Fruit fly (Drosophila melanogaster) whole organism, embryonic: Measurements from ENCODE around the gene Bace.
A peak's percentile ranks its signal among the peaks of the same experiment; 100 is the strongest.

ENCODE experiments used
- Awh ChIP-seq: fragments of 200-800 bp; sonication (Bioruptor generic); IDR thresholded peaks from 2 replicates; pipeline ENCODE4, ENCODE4 v1.3.6; 2022; ENCODE audit warnings: missing biosample characterization, missing genetic modification characterization
- BtbVII ChIP-seq: fragments of 200-800 bp; sonication (Bioruptor generic); optimal IDR thresholded peaks from 3 replicates; lab custom pipeline; 2017; ENCODE audit warnings: missing biosample characterization, mild to moderate bottlenecking, missing genetic modification characterization
- CG10654 ChIP-seq: fragments of 200-800 bp; sonication (Bioruptor generic); optimal IDR thresholded peaks from 2 replicates; lab custom pipeline; 2016; ENCODE audit warnings: missing biosample characterization, missing genetic modification characterization
- CG11093 ChIP-seq: fragments of 200-800 bp; sonication (Bioruptor generic); IDR thresholded peaks from 3 replicates; pipeline ENCODE4 v1.3.6; 2022; ENCODE audit warnings: missing biosample characterization, missing genetic modification characterization
- CG12155 ChIP-seq: fragments of 200-800 bp; sonication (Bioruptor generic); optimal IDR thresholded peaks from 3 replicates; lab custom pipeline; 2016; ENCODE audit warnings: missing biosample characterization, missing genetic modification characterization
- CG15073 ChIP-seq: fragments of 200-800 bp; sonication (Bioruptor generic); optimal IDR thresholded peaks from 2 replicates; lab custom pipeline; 2016; ENCODE audit warnings: missing biosample characterization, missing genetic modification characterization
- CG1603 ChIP-seq: fragments of 200-800 bp; sonication (Bioruptor generic); optimal IDR thresholded peaks from 2 replicates; lab custom pipeline; 2019; ENCODE audit warnings: missing biosample characterization, mild to moderate bottlenecking, missing genetic modification characterization, moderate library complexity
- CG1647 ChIP-seq: fragments of 200-800 bp; sonication (Bioruptor generic); optimal IDR thresholded peaks from 3 replicates; lab custom pipeline; 2016; ENCODE audit warnings: missing biosample characterization, missing genetic modification characterization
- CG16863 ChIP-seq: fragments of 200-800 bp; sonication (Bioruptor generic); optimal IDR thresholded peaks from 3 replicates; lab custom pipeline; 2016; ENCODE audit warnings: missing biosample characterization, missing genetic modification characterization
- CG17186 ChIP-seq: fragments of 200-800 bp; sonication (Bioruptor generic); optimal IDR thresholded peaks from 3 replicates; lab custom pipeline; 2017; ENCODE audit warnings: missing biosample characterization, missing genetic modification reagents, missing genetic modification characterization
- CG17829 ChIP-seq: fragments of 200-800 bp; optimal IDR thresholded peaks from 2 replicates; lab custom pipeline; 2019; ENCODE audit warnings: missing biosample characterization, mild to moderate bottlenecking, missing genetic modification characterization, moderate library complexity
- CG17912 ChIP-seq: fragments of 200-800 bp; sonication (Bioruptor generic); optimal IDR thresholded peaks from 2 replicates; lab custom pipeline; 2018; ENCODE audit warnings: missing biosample characterization, mild to moderate bottlenecking, missing genetic modification characterization
- CG18599 ChIP-seq: fragments of 200-800 bp; sonication (Bioruptor generic); optimal IDR thresholded peaks from 3 replicates; lab custom pipeline; 2017; ENCODE audit warnings: missing biosample characterization, missing genetic modification characterization, mild to moderate bottlenecking, moderate library complexity, missing genetic modification reagents
- CG30431 ChIP-seq: fragments of 200-800 bp; sonication (Bioruptor generic); optimal IDR thresholded peaks from 2 replicates; lab custom pipeline; 2017; ENCODE audit warnings: missing biosample characterization, missing genetic modification characterization
- CG3163 ChIP-seq: fragments of 200-800 bp; sonication (Bioruptor generic); optimal IDR thresholded peaks from 3 replicates; lab custom pipeline; 2016; ENCODE audit warnings: missing biosample characterization, missing genetic modification characterization
- CG34376 ChIP-seq: fragments of 200-800 bp; sonication (Bioruptor generic); optimal IDR thresholded peaks from 2 replicates; lab custom pipeline; 2018; ENCODE audit warnings: missing biosample characterization, mild to moderate bottlenecking, missing genetic modification characterization
- CG8290 ChIP-seq, 3 experiments: fragments of 200-800 bp; sonication (Bioruptor generic); optimal IDR thresholded peaks; 2 replicates each; lab custom pipeline; 2016 to 2019; ENCODE audit warnings: missing biosample characterization in 3 of 3, missing genetic modification characterization in 3 of 3, mild to moderate bottlenecking in 2 of 3, moderate library complexity in 1 of 3
- CG8944 ChIP-seq: fragments of 200-800 bp; sonication (Bioruptor generic); optimal IDR thresholded peaks from 3 replicates; lab custom pipeline; 2016; ENCODE audit warnings: missing biosample characterization, missing genetic modification characterization
- CG9437 ChIP-seq: fragments of 200-800 bp; sonication (Bioruptor generic); optimal IDR thresholded peaks from 2 replicates; lab custom pipeline; 2018; ENCODE audit warnings: missing biosample characterization, mild to moderate bottlenecking, missing genetic modification characterization
- CG9609 ChIP-seq: fragments of 200-800 bp; sonication (Bioruptor generic); optimal IDR thresholded peaks from 3 replicates; lab custom pipeline; 2016; ENCODE audit warnings: missing biosample characterization, missing genetic modification characterization
- CG9727 ChIP-seq: fragments of 200-800 bp; sonication (Bioruptor generic); optimal IDR thresholded peaks from 3 replicates; lab custom pipeline; 2017; ENCODE audit warnings: missing biosample characterization, mild to moderate bottlenecking, missing genetic modification characterization
- CG9876 ChIP-seq: fragments of 200-800 bp; sonication (Bioruptor generic); optimal IDR thresholded peaks from 2 replicates; lab custom pipeline; 2016; ENCODE audit warnings: missing biosample characterization, missing genetic modification characterization
- CHES-1-like ChIP-seq: fragments of 200-800 bp; sonication (Bioruptor generic); optimal IDR thresholded peaks from 2 replicates; lab custom pipeline; 2016; ENCODE audit warnings: missing biosample characterization, missing genetic modification characterization
- CTCF ChIP-seq: fragments of 200-800 bp; sonication (Bioruptor generic); optimal IDR thresholded peaks from 2 replicates; lab custom pipeline; 2017; ENCODE audit warnings: missing biosample characterization, mild to moderate bottlenecking, missing genetic modification characterization, moderate library complexity
- D19B ChIP-seq: fragments of 200-800 bp; sonication (Bioruptor generic); optimal IDR thresholded peaks from 2 replicates; lab custom pipeline; 2017; ENCODE audit warnings: missing biosample characterization, mild to moderate bottlenecking, missing genetic modification characterization
- Dad ChIP-seq: fragments of 200-800 bp; sonication (Bioruptor generic); optimal IDR thresholded peaks from 3 replicates; lab custom pipeline; 2016; ENCODE audit warnings: missing biosample characterization, missing genetic modification characterization
- Doc2 ChIP-seq: fragments of 200-800 bp; sonication (Bioruptor generic); IDR thresholded peaks from 2 replicates; pipeline ENCODE4 v1.3.6; 2022; ENCODE audit warnings: missing biosample characterization, missing genetic modification characterization
- Dref ChIP-seq: fragments of 200-800 bp; sonication (Bioruptor generic); IDR thresholded peaks from 2 replicates; pipeline ENCODE4 v1.3.6; 2022; ENCODE audit warnings: missing biosample characterization, missing genetic modification characterization
- Elba2 ChIP-seq: fragments of 200-800 bp; sonication (Bioruptor generic); optimal IDR thresholded peaks from 3 replicates; lab custom pipeline; 2016; ENCODE audit warnings: missing biosample characterization, missing genetic modification characterization
- Lhr ChIP-seq: fragments of 200-800 bp; sonication (Bioruptor generic); optimal IDR thresholded peaks from 3 replicates; lab custom pipeline; 2017; ENCODE audit warnings: mild to moderate bottlenecking, missing biosample characterization, missing genetic modification reagents, missing genetic modification characterization
- MESR4 ChIP-seq: fragments of 200-800 bp; sonication (Bioruptor generic); optimal IDR thresholded peaks from 2 replicates; lab custom pipeline; 2018; ENCODE audit warnings: missing biosample characterization, mild to moderate bottlenecking, missing genetic modification characterization, moderate library complexity
- MTF-1 ChIP-seq: fragments of 200-800 bp; sonication (Bioruptor generic); optimal IDR thresholded peaks from 2 replicates; lab custom pipeline; 2018; ENCODE audit warnings: missing biosample characterization, mild to moderate bottlenecking, missing genetic modification characterization, borderline replicate concordance
- Oli ChIP-seq: fragments of 200-800 bp; sonication (Bioruptor generic); optimal IDR thresholded peaks from 2 replicates; lab custom pipeline; 2018; ENCODE audit warnings: missing biosample characterization, mild to moderate bottlenecking, missing genetic modification characterization, moderate library complexity
- PHDP ChIP-seq: fragments of 200-800 bp; sonication (Bioruptor generic); optimal IDR thresholded peaks from 3 replicates; lab custom pipeline; 2018; ENCODE audit warnings: missing biosample characterization, mild to moderate bottlenecking, missing genetic modification characterization, moderate library complexity
- Side ChIP-seq: fragments of 200-800 bp; sonication (Bioruptor generic); optimal IDR thresholded peaks from 2 replicates; lab custom pipeline; 2016; ENCODE audit warnings: missing biosample characterization, missing genetic modification characterization
- Sin3A ChIP-seq: fragments of >200 bp; optimal IDR thresholded peaks from 2 replicates; lab custom pipeline; 2018
- amos ChIP-seq: fragments of 200-800 bp; sonication (Bioruptor generic); IDR thresholded peaks from 2 replicates; pipeline ENCODE4 v1.3.6; 2022; ENCODE audit warnings: missing biosample characterization, missing genetic modification characterization; ENCODE audit not compliant: partially characterized antibody
- bab2 ChIP-seq: fragments of 200-800 bp; sonication (Bioruptor generic); optimal IDR thresholded peaks from 2 replicates; lab custom pipeline; 2016; ENCODE audit warnings: missing biosample characterization, missing genetic modification characterization
- bbx ChIP-seq: fragments of 200-800 bp; sonication (Bioruptor generic); IDR thresholded peaks from 2 replicates; pipeline ENCODE4 v1.3.6; 2022; ENCODE audit warnings: missing biosample characterization, missing genetic modification characterization; ENCODE audit not compliant: partially characterized antibody
- cg ChIP-seq: fragments of 200-800 bp; sonication (Bioruptor generic); optimal IDR thresholded peaks from 3 replicates; lab custom pipeline; 2019; ENCODE audit warnings: missing biosample characterization, mild to moderate bottlenecking, missing genetic modification characterization, moderate library complexity
- chm ChIP-seq: fragments of 200-800 bp; sonication (Bioruptor generic); IDR thresholded peaks from 2 replicates; pipeline ENCODE4 v1.3.6; 2022; ENCODE audit warnings: missing biosample characterization, missing genetic modification characterization
- chn ChIP-seq: fragments of 200-800 bp; sonication (Bioruptor generic); optimal IDR thresholded peaks from 2 replicates; lab custom pipeline; 2016; ENCODE audit warnings: missing biosample characterization, missing genetic modification characterization
- fu2 ChIP-seq: fragments of 200-800 bp; sonication (Bioruptor generic); optimal IDR thresholded peaks from 2 replicates; lab custom pipeline; 2016; ENCODE audit warnings: missing biosample characterization, missing genetic modification characterization
- knrl ChIP-seq: fragments of 200-800 bp; sonication (Bioruptor generic); IDR thresholded peaks from 3 replicates; pipeline ENCODE4 v1.3.6; 2022; ENCODE audit warnings: missing biosample characterization, missing genetic modification characterization; ENCODE audit not compliant: partially characterized antibody
- maf-S ChIP-seq: fragments of 200-800 bp; sonication (Bioruptor generic); optimal IDR thresholded peaks from 2 replicates; lab custom pipeline; 2016; ENCODE audit warnings: missing biosample characterization, missing genetic modification characterization
- nerfin-1 ChIP-seq: fragments of 200-800 bp; sonication (Bioruptor generic); optimal IDR thresholded peaks from 3 replicates; lab custom pipeline; 2019; ENCODE audit warnings: missing biosample characterization, mild to moderate bottlenecking, missing genetic modification characterization, moderate library complexity
- row ChIP-seq: fragments of 200-800 bp; sonication (Bioruptor generic); IDR thresholded peaks from 3 replicates; pipeline ENCODE4 v1.3.6; 2022; ENCODE audit warnings: missing biosample characterization, missing genetic modification characterization
- sim ChIP-seq: fragments of 200-800 bp; sonication (Bioruptor generic); IDR thresholded peaks from 2 replicates; pipeline ENCODE4 v1.3.6; 2022; ENCODE audit warnings: missing biosample characterization, missing genetic modification characterization
- toy ChIP-seq: fragments of 200-800 bp; sonication (Bioruptor generic); IDR thresholded peaks from 2 replicates; pipeline ENCODE4 v1.3.6; 2022; ENCODE audit warnings: missing biosample characterization, missing genetic modification characterization
- trem ChIP-seq: fragments of 200-800 bp; optimal IDR thresholded peaks from 3 replicates; lab custom pipeline; 2019; ENCODE audit warnings: missing biosample characterization, mild to moderate bottlenecking, missing genetic modification characterization, moderate library complexity
- tx ChIP-seq: fragments of 200-800 bp; sonication (Bioruptor generic); optimal IDR thresholded peaks from 2 replicates; lab custom pipeline; 2016; ENCODE audit warnings: missing biosample characterization, missing genetic modification characterization
- usp ChIP-seq: fragments of >200 bp; optimal IDR thresholded peaks from 2 replicates; lab custom pipeline; 2017; ENCODE audit warnings: missing biosample characterization, missing genetic modification characterization
- zfh1 ChIP-seq: fragments of 200-800 bp; sonication (Bioruptor generic); IDR thresholded peaks from 3 replicates; pipeline ENCODE4 v1.3.6; 2022; ENCODE audit warnings: missing biosample characterization, missing genetic modification characterization

Gene Bace

dm6 chr2L:8514748-8515147 is 18.6 kb upstream of the Bace start, which contains the start of the genes CG13097 and PIG-U (continued):
- TF ChIP-seq CG18599, result no peak
- TF ChIP-seq toy (GFP tag; lab: Robert Waterston, UW), result no peak
- peak; percentile 26 for TF ChIP-seq CG17186 (GFP tag; lab: Kevin White, UChicago)
- no peak for TF ChIP-seq CG17912 (GFP tag; lab: Kevin White, UChicago)
- TF ChIP-seq zfh1 (GFP tag; lab: Robert Waterston, UW), result peak; percentile 84
- peak; percentile 83 for TF ChIP-seq CG34376 (GFP tag; lab: Kevin White, UChicago)
- peak; percentile 59 for TF ChIP-seq fu2
- TF ChIP-seq CG8290 (GFP tag; optimal IDR thresholded peaks at IDR 0.05; lab: Kevin White, UChicago), result peak; percentile 89
- no peak for TF ChIP-seq CG8290 (tag; optimal IDR thresholded peaks at IDR 0.05; lab: Kevin White, UChicago)
- peak; percentile 75 for TF ChIP-seq CG8944 (GFP tag; lab: Kevin White, UChicago)
- TF ChIP-seq Awh (GFP tag; lab: Robert Waterston, UW), result 0 out of 2 replicates have a peak, but pooled peaks have one; percentile 13
- peak; percentile 35 for TF ChIP-seq CG9876 (GFP tag; lab: Kevin White, UChicago)
- TF ChIP-seq CG1647 (GFP tag; lab: Kevin White, UChicago), result peak; percentile 84
- peak; percentile 88 for TF ChIP-seq chn (GFP tag; lab: Kevin White, UChicago)
- TF ChIP-seq nerfin-1 (tag; lab: Kevin White, UChicago), result peak; percentile 75
- TF ChIP-seq maf-S (GFP tag; lab: Kevin White, UChicago), result peak; percentile 71
- no peak for TF ChIP-seq Elba2 (GFP tag; lab: Kevin White, UChicago)
- TF ChIP-seq CG16863 (GFP tag; lab: Kevin White, UChicago), result peak; percentile 50
- TF ChIP-seq MESR4 (GFP tag; lab: Kevin White, UChicago), result peak; percentile 3
- TF ChIP-seq CG15073 (GFP tag; lab: Kevin White, UChicago), result peak; percentile 6
- TF ChIP-seq chm (GFP tag; lab: Robert Waterston, UW), result peak; percentile 74
- TF ChIP-seq Lhr, result peak; percentile 62
- no peak for TF ChIP-seq Doc2
- no peak for TF ChIP-seq sim (GFP tag; lab: Robert Waterston, UW)
- TF ChIP-seq trem, result peak; percentile 91
- TF ChIP-seq tx (GFP tag; lab: Kevin White, UChicago), result peak; percentile 81
- no peak for TF ChIP-seq CG30431 (GFP tag; lab: Kevin White, UChicago)
- TF ChIP-seq CHES-1-like (GFP tag; lab: Kevin White, UChicago), result peak; percentile 81
- TF ChIP-seq CG11093 (GFP tag; lab: Robert Waterston, UW), result no peak
- peak; percentile 46 for TF ChIP-seq D19B
- peak; percentile 86 for TF ChIP-seq CG12155
- peak; percentile 57 for TF ChIP-seq Oli (tag; lab: Kevin White, UChicago)
- peak; percentile 75 for TF ChIP-seq PHDP
- TF ChIP-seq amos (GFP tag; lab: Robert Waterston, UW), result peak; percentile 85
- peak; percentile 50 for TF ChIP-seq BtbVII
- TF ChIP-seq CG9609 (GFP tag; lab: Kevin White, UChicago), result peak; percentile 78
- peak; percentile 36 for TF ChIP-seq CG3163
- TF ChIP-seq bab2 (GFP tag; lab: Kevin White, UChicago), result peak; percentile 84
- peak; percentile 79 for TF ChIP-seq CG10654 (GFP tag; lab: Kevin White, UChicago)
- TF ChIP-seq usp (GFP tag; lab: Kevin White, UChicago), result no peak
- TF ChIP-seq Dad, result peak; percentile 82

- TF ChIP-seq CG9727 (GFP tag; lab: Kevin White, UChicago) (peak; percentile 30), MESR4 (GFP tag; lab: Kevin White, UChicago) (peak; percentile 66), bbx (peak; percentile 99), row (GFP tag; lab: Robert Waterston, UW) (peak; percentile 59; the same call in 2 of the 3 replicates), MTF-1 (no peak), Dref (GFP tag; lab: Robert Waterston, UW) (peak; percentile 100), Side (GFP tag; lab: Kevin White, UChicago) (peak; percentile 2), CG9437 (GFP tag; lab: Kevin White, UChicago) (peak; percentile 87), CG1603 (peak; percentile 93), knrl (GFP tag; lab: Robert Waterston, UW) (peak; percentile 98), CG17829 (tag; lab: Kevin White, UChicago) (peak; percentile 79), CTCF (GFP tag; lab: Kevin White, UChicago) (peak; percentile 47), CG17186 (GFP tag; lab: Kevin White, UChicago) (peak; percentile 72), cg (GFP tag; lab: Kevin White, UChicago) (no peak), Sin3A (lab: Kevin White, UChicago) (peak; percentile 69)
These were observed 15.6 kb upstream of the Bace start, which contains the start of gene CG13096 for dm6 chr2L:8511723-8512122. Gene CG13096 (minus strand): TSS chr2L:8511866.
